Worm (Caenorhabditis elegans) whole organism, L4 larva: Measurements from ENCODE around the gene pqn-2.

ENCODE experiments used
- F44E2.7 ChIP-seq: fragments of 200-800 bp; sonication (Bioruptor generic); IDR thresholded peaks from 2 replicates; pipeline ENCODE4 v2.1.2; 2022; ENCODE audit warnings: missing genetic modification characterization, missing compliant biosample characterization
- F49E8.2 ChIP-seq: sonication (generic microtip); optimal IDR thresholded peaks from 2 replicates; lab custom pipeline; 2016; ENCODE audit warnings: missing compliant biosample characterization, mild to moderate bottlenecking, missing genetic modification characterization, borderline replicate concordance
- ZK546.5 ChIP-seq, 2 experiments: sonication (generic microtip); optimal IDR thresholded peaks; 2 replicates each; lab custom pipeline; 2017; ENCODE audit warnings: missing biosample characterization in 2 of 2, missing genetic modification characterization in 2 of 2
- arid-1 ChIP-seq: fragments of 200-800 bp; sonication (Bioruptor generic); conservative IDR thresholded peaks from 2 replicates; pipeline ENCODE4 v1.3.6; 2022; ENCODE audit warnings: missing genetic modification reagents, missing genetic modification characterization, missing compliant biosample characterization
- ceh-20 ChIP-seq: fragments of 200-800 bp; sonication (Bioruptor generic); IDR thresholded peaks from 2 replicates; pipeline ENCODE4 v1.3.6; 2022; ENCODE audit warnings: missing genetic modification reagents, missing genetic modification characterization, missing compliant biosample characterization
- ceh-28 ChIP-seq: fragments of 150-350 bp; optimal IDR thresholded peaks from 2 replicates; lab custom pipeline; 2014; ENCODE audit warnings: missing biosample characterization, missing genetic modification reagents, missing genetic modification characterization
- cey-2 ChIP-seq: sonication (generic microtip); optimal IDR thresholded peaks from 3 replicates; lab custom pipeline; 2017; ENCODE audit warnings: missing genetic modification characterization, mild to moderate bottlenecking, missing compliant biosample characterization, antibody characterized with exemption, borderline replicate concordance; ENCODE audit not compliant: insufficient read depth
- daf-16 ChIP-seq, 3 experiments: sonication (generic microtip); optimal IDR thresholded peaks; 2 replicates each; lab custom pipeline; 2016 to 2017; ENCODE audit warnings: missing genetic modification characterization in 3 of 3, missing genetic modification reagents in 3 of 3, mild to moderate bottlenecking in 2 of 3, missing compliant biosample characterization in 2 of 3, missing biosample characterization in 1 of 3, moderate library complexity in 1 of 3
- dmd-6 ChIP-seq: fragments of 200-800 bp; sonication (Bioruptor generic); IDR thresholded peaks from 2 replicates; pipeline ENCODE4 v1.3.6; 2022; ENCODE audit warnings: missing genetic modification reagents, missing genetic modification characterization, missing compliant biosample characterization
- dmd-9 ChIP-seq: fragments of 200-800 bp; sonication (Bioruptor generic); IDR thresholded peaks from 2 replicates; pipeline ENCODE4 v1.3.6; 2022; ENCODE audit warnings: missing genetic modification reagents, missing genetic modification characterization, missing compliant biosample characterization
- dve-1 ChIP-seq: sonication (generic microtip); optimal IDR thresholded peaks from 2 replicates; lab custom pipeline; 2017; ENCODE audit warnings: antibody characterized with exemption, mild to moderate bottlenecking, missing genetic modification characterization, missing compliant biosample characterization; ENCODE audit not compliant: insufficient read depth
- fkh-10 ChIP-seq: fragments of 150-350 bp; optimal IDR thresholded peaks from 2 replicates; lab custom pipeline; 2014; ENCODE audit warnings: missing biosample characterization, missing genetic modification reagents, missing genetic modification characterization
- hlh-11 ChIP-seq: fragments of 200-800 bp; sonication (Bioruptor generic); optimal IDR thresholded peaks from 2 replicates; lab custom pipeline; 2018; ENCODE audit warnings: mild to moderate bottlenecking, missing genetic modification characterization, missing compliant biosample characterization
- hlh-30 ChIP-seq: sonication (generic microtip); optimal IDR thresholded peaks from 2 replicates; lab custom pipeline; 2017; ENCODE audit warnings: antibody characterized with exemption, mild to moderate bottlenecking, missing genetic modification characterization, missing compliant biosample characterization; ENCODE audit not compliant: insufficient read depth
- lin-1 ChIP-seq: fragments of 200-800 bp; sonication (Bioruptor generic); IDR thresholded peaks from 2 replicates; pipeline ENCODE4 v1.3.6; 2022; ENCODE audit warnings: missing genetic modification reagents, missing genetic modification characterization, missing compliant biosample characterization
- lin-38 ChIP-seq: fragments of 200-800 bp; sonication (Bioruptor generic); IDR thresholded peaks from 2 replicates; pipeline ENCODE4 v1.3.6; 2022; ENCODE audit warnings: missing genetic modification reagents, missing genetic modification characterization, missing compliant biosample characterization
- lsy-2 ChIP-seq, 2 experiments: fragments of 150-350 bp in 1 of 2; sonication (generic microtip) in 1 of 2; optimal IDR thresholded peaks; 2 replicates each; lab custom pipeline; 2014 to 2017; ENCODE audit warnings: missing biosample characterization in 2 of 2, missing genetic modification characterization in 2 of 2
- mdl-1 ChIP-seq, 2 experiments: fragments of 150-350 bp in 1 of 2; sonication (generic microtip) in 1 of 2; optimal IDR thresholded peaks; 2 replicates each; lab custom pipeline; 2014 to 2017; ENCODE audit warnings: missing biosample characterization in 2 of 2, missing genetic modification characterization in 2 of 2
- mes-2 ChIP-seq: sonication (generic microtip); optimal IDR thresholded peaks from 2 replicates; lab custom pipeline; 2016; ENCODE audit warnings: missing genotype, mild to moderate bottlenecking, missing genetic modification characterization, missing compliant biosample characterization; ENCODE audit not compliant: poor library complexity, severe bottlenecking
- mxl-2 ChIP-seq: fragments of 200-800 bp; sonication (Bioruptor generic); conservative IDR thresholded peaks from 2 replicates; pipeline ENCODE4 v1.3.6; 2022; ENCODE audit warnings: missing genetic modification reagents, missing genetic modification characterization, missing compliant biosample characterization
- nhr-102 ChIP-seq: sonication (generic microtip); optimal IDR thresholded peaks from 2 replicates; lab custom pipeline; 2016; ENCODE audit warnings: mild to moderate bottlenecking, missing genetic modification characterization, moderate library complexity, missing compliant biosample characterization
- nhr-237 ChIP-seq: sonication (generic microtip); optimal IDR thresholded peaks from 2 replicates; lab custom pipeline; 2017; ENCODE audit warnings: missing biosample characterization, missing genetic modification characterization
- nhr-28 ChIP-seq: fragments of 150-350 bp; optimal IDR thresholded peaks from 2 replicates; lab custom pipeline; 2014; ENCODE audit warnings: missing biosample characterization, missing genetic modification characterization
- nhr-41 ChIP-seq: fragments of 200-800 bp; sonication (Bioruptor generic); IDR thresholded peaks from 2 replicates; pipeline ENCODE4 v1.3.6; 2022; ENCODE audit warnings: missing genetic modification reagents, missing genetic modification characterization, missing compliant biosample characterization
- nhr-42 ChIP-seq: fragments of 200-800 bp; sonication (Bioruptor generic); IDR thresholded peaks from 2 replicates; pipeline ENCODE4 v1.3.6; 2022; ENCODE audit warnings: missing genetic modification characterization, missing compliant biosample characterization
- nhr-6 ChIP-seq: fragments of 150-350 bp; optimal IDR thresholded peaks from 2 replicates; lab custom pipeline; 2014; ENCODE audit warnings: missing biosample characterization, missing genetic modification characterization
- nhr-77 ChIP-seq: fragments of 150-350 bp; optimal IDR thresholded peaks from 2 replicates; lab custom pipeline; 2014; ENCODE audit warnings: missing biosample characterization, missing genetic modification characterization
- pha-4 ChIP-seq, 2 experiments: fragments of 150-350 bp in 1 of 2; fragments of 200-800 bp in 1 of 2; sonication (Bioruptor generic) in 1 of 2; IDR thresholded peaks in 1 of 2; optimal IDR thresholded peaks in 1 of 2; 2 replicates each; pipeline versions ENCODE4 v1.3.6 to Lab custom; 2014 to 2022; ENCODE audit warnings: missing genetic modification characterization in 2 of 2, missing genetic modification reagents in 2 of 2, missing biosample characterization in 1 of 2, missing compliant biosample characterization in 1 of 2
- php-3 ChIP-seq: fragments of 200-800 bp; sonication (Bioruptor generic); IDR thresholded peaks from 2 replicates; pipeline ENCODE4 v1.3.6; 2022; ENCODE audit warnings: missing genetic modification reagents, missing genetic modification characterization, missing compliant biosample characterization
- pqm-1 ChIP-seq: sonication (generic microtip); optimal IDR thresholded peaks from 2 replicates; lab custom pipeline; 2017; ENCODE audit warnings: missing biosample characterization, missing genetic modification characterization
- rbr-2 ChIP-seq: sonication (generic microtip); optimal IDR thresholded peaks from 2 replicates; lab custom pipeline; 2016; ENCODE audit warnings: missing genotype, missing genetic modification characterization, missing compliant biosample characterization
- saeg-2 ChIP-seq: fragments of 200-800 bp; sonication (Bioruptor generic); IDR thresholded peaks from 2 replicates; pipeline ENCODE4 v1.3.6; 2022; ENCODE audit warnings: missing genetic modification reagents, missing genetic modification characterization, missing compliant biosample characterization
- sdz-12 ChIP-seq: fragments of 200-800 bp; sonication (Bioruptor generic); optimal IDR thresholded peaks from 2 replicates; lab custom pipeline; 2018; ENCODE audit warnings: mild to moderate bottlenecking, missing genetic modification characterization, missing compliant biosample characterization
- set-16 ChIP-seq: fragments of 200-800 bp; sonication (Bioruptor generic); IDR thresholded peaks from 2 replicates; pipeline ENCODE4 v1.3.6; 2022; ENCODE audit warnings: missing genetic modification reagents, missing genetic modification characterization, missing compliant biosample characterization
- snpc-4 ChIP-seq: fragments of 150-350 bp; optimal IDR thresholded peaks from 2 replicates; lab custom pipeline; 2014; ENCODE audit warnings: missing biosample characterization, missing genetic modification characterization
- tag-97 ChIP-seq: fragments of 200-800 bp; sonication (Bioruptor generic); IDR thresholded peaks from 2 replicates; pipeline ENCODE4 v1.3.6; 2022; ENCODE audit warnings: missing genetic modification characterization, missing compliant biosample characterization
- tra-1 ChIP-seq: fragments of 200-800 bp; sonication (Bioruptor generic); IDR thresholded peaks from 2 replicates; pipeline ENCODE4 v1.3.6; 2022; ENCODE audit warnings: missing genetic modification reagents, missing genetic modification characterization, missing compliant biosample characterization
- unc-130 ChIP-seq: sonication (generic microtip); optimal IDR thresholded peaks from 2 replicates; lab custom pipeline; 2016; ENCODE audit warnings: missing genetic modification reagents, missing genetic modification characterization, missing compliant biosample characterization
- zag-1 ChIP-seq: fragments of 150-350 bp; optimal IDR thresholded peaks from 2 replicates; lab custom pipeline; 2014; ENCODE audit warnings: missing biosample characterization, missing genetic modification characterization
- zfp-3 ChIP-seq: fragments of 200-800 bp; sonication (Bioruptor generic); conservative IDR thresholded peaks from 2 replicates; pipeline ENCODE4 v1.3.6; 2022; ENCODE audit warnings: missing genetic modification reagents, missing genetic modification characterization, missing compliant biosample characterization
- zip-2 ChIP-seq: fragments of 150-350 bp; optimal IDR thresholded peaks from 2 replicates; lab custom pipeline; 2014; ENCODE audit warnings: missing biosample characterization, missing genetic modification characterization
- ztf-11 ChIP-seq: fragments of 150-350 bp; optimal IDR thresholded peaks from 2 replicates; lab custom pipeline; 2014; ENCODE audit warnings: missing biosample characterization, missing genetic modification characterization
- ztf-7 ChIP-seq: fragments of 150-350 bp; optimal IDR thresholded peaks from 2 replicates; lab custom pipeline; 2014; ENCODE audit warnings: missing biosample characterization, missing genetic modification characterization

The pqn-2 gene

ce11 chrV:10425098-10425497, 42.9 kb downstream of the pqn-2 start, which contains the start of gene col-12:
Gene col-12 (minus strand): TSS chrV:10425198.
- TF ChIP-seq ztf-11 (tag; lab: Kevin White, UChicago) (no peak), mdl-1 (tag; optimal IDR thresholded peaks at IDR 0.05; lab: Kevin White, UChicago) (no peak), fkh-10 (GFP tag; lab: Kevin White, UChicago) (no peak), F49E8.2 (tag; lab: Kevin White, UChicago) (no peak), nhr-42 (no peak), lin-38 (GFP tag; lab: Robert Waterston, UW) (no peak), dmd-9 (GFP tag; lab: Robert Waterston, UW) (no peak), cey-2 (tag; lab: Kevin White, UChicago) (no peak)

ce11 chrV:10426253-10426652, 44.0 kb downstream of the pqn-2 start, which contains the start of gene apc-10:
Gene apc-10 (minus strand): TSS chrV:10426353.
- TF ChIP-seq unc-130 (GFP tag; lab: Kevin White, UChicago) (no peak), lsy-2 (tag; optimal IDR thresholded peaks at IDR 0.05; lab: Kevin White, UChicago) (no peak), rbr-2 (tag; lab: Kevin White, UChicago) (no peak), nhr-42 (no peak), mxl-2 (no peak), ZK546.5 (tag; optimal IDR thresholded peaks at IDR 0.05; lab: Kevin White, UChicago) (no peak), zag-1 (tag; lab: Kevin White, UChicago) (no peak)

ce11 chrV:10428608-10429007, 46.4 kb downstream of the pqn-2 start, which contains the start of gene tag-314:
Gene tag-314 (minus strand): TSS chrV:10428708.
- TF ChIP-seq nhr-42 (no peak), ZK546.5 (tag; optimal IDR thresholded peaks at IDR 0.05; lab: Kevin White, UChicago) (no peak), zfp-3 (GFP tag; lab: Robert Waterston, UW) (no peak), snpc-4 (tag; lab: Kevin White, UChicago) (no peak), nhr-237 (tag; lab: Kevin White, UChicago) (no peak), ceh-28 (no peak), pha-4 (GFP tag; IDR thresholded peaks at IDR 0.05; lab: Robert Waterston, UW) (no peak), pha-4 (tag; optimal IDR thresholded peaks at IDR 0.05; lab: Kevin White, UChicago) (no peak), ztf-7 (tag; lab: Kevin White, UChicago) (no peak), zip-2 (tag; lab: Kevin White, UChicago) (no peak), set-16 (no peak)

- TF ChIP-seq snpc-4 (tag; lab: Kevin White, UChicago) (no peak), ceh-20 (0 out of 2 replicates have a peak, but pooled peaks have one; percentile 17), sdz-12 (GFP tag; lab: Kevin White, UChicago) (no peak), tra-1 (no peak), php-3 (GFP tag; lab: Robert Waterston, UW) (peak; percentile 89), mes-2 (tag; lab: Kevin White, UChicago) (no peak), tag-97 (no peak), nhr-41 (GFP tag; lab: Robert Waterston, UW) (no peak), nhr-28 (tag; lab: Kevin White, UChicago) (peak; percentile 87), nhr-102 (tag; lab: Kevin White, UChicago) (no peak), daf-16 (GFP tag; optimal IDR thresholded peaks at IDR 0.05; lab: Kevin White, UChicago) (peak in 1 of 2 experiments; percentile 6), daf-16 (tag; optimal IDR thresholded peaks at IDR 0.05; lab: Kevin White, UChicago) (peak; percentile 91), dmd-6 (peak; percentile 89), nhr-77 (tag; lab: Kevin White, UChicago) (peak; percentile 61), dve-1 (peak; percentile 88), rbr-2 (tag; lab: Kevin White, UChicago) (no peak), lin-1 (peak; percentile 56; the same call in 1 of the 2 replicates), zip-2 (tag; lab: Kevin White, UChicago) (no peak), hlh-11 (tag; lab: Kevin White, UChicago) (peak; percentile 74), mdl-1 (tag; optimal IDR thresholded peaks at IDR 0.05; lab: Kevin White, UChicago) (peak in 1 of 2 experiments; percentile 64), hlh-30 (tag; lab: Kevin White, UChicago) (peak; percentile 31), pha-4 (GFP tag; IDR thresholded peaks at IDR 0.05; lab: Robert Waterston, UW) (peak; percentile 34; the same call in 1 of the 2 replicates), pha-4 (tag; optimal IDR thresholded peaks at IDR 0.05; lab: Kevin White, UChicago) (no peak), nhr-6 (tag; lab: Kevin White, UChicago) (no peak), pqm-1 (tag; lab: Kevin White, UChicago) (peak; percentile 99), saeg-2 (no peak), F44E2.7 (GFP tag; lab: Robert Waterston, UW) (no peak), arid-1 (GFP tag; lab: Robert Waterston, UW) (no peak)
These were observed 50.4 kb downstream of the pqn-2 start for ce11 chrV:10432607-10433006.
